Worm (Caenorhabditis elegans): ENCODE data around the gene Y19D2B.1.

DNA sequence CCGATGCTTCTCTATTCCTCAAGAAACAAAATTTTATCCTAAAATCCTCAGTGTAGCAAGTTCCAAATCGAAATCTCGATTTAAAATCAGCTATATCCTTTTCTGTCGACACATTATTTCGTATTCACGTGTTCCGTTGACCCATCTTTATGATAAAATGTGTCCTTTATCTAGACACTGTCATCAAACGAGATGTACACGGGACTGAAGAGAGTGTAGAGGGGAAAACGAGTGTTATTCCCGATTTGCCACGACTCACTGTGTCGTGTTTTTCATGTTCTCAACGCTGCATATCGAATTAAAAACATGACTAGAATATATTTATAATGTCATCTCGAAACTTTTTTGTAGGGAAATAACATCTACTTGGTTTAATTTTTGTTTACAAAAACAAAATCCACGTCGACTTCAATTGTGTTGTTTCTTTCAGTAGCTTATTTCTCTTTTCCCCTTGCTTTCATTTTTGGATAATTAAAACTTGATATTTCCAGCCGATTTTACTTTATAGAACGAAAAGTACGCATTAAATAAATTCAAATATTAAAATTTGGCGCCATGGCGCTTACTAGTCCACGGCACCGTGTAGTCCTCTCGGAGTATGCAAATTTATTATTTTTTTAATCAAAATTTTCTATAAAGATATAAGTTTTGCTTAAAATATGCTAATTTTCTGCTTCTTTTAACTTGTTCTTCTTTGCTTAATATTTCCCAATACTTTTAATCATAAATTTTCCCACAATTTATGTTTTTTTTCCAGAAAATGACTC, 3.2 kb upstream of the Y19D2B.1 start, which contains the start of gene metr-1:
- TF ChIP-seq lsy-2 (tag; optimal IDR thresholded peaks at IDR 0.05): no peak
- no peak for TF ChIP-seq blmp-1 (tag; optimal IDR thresholded peaks at IDR 0.05)
- no peak for TF ChIP-seq zip-8 (tag; optimal IDR thresholded peaks at IDR 0.05)
- no peak for TF ChIP-seq nhr-28 (tag; optimal IDR thresholded peaks at IDR 0.05)
